Fruit fly (Drosophila melanogaster) whole organism, embryonic: ENCODE results near the gene galla-2.
A peak's percentile ranks its signal among the peaks of the same experiment; 100 is the strongest.

Experiments
- Blimp-1 ChIP-seq: fragments of 200-800 bp; sonication (Bioruptor generic); optimal IDR thresholded peaks from 3 replicates; lab custom pipeline; 2018; ENCODE audit warnings: missing biosample characterization, missing genetic modification characterization, mild to moderate bottlenecking, moderate library complexity, missing genetic modification reagents
- BtbVII ChIP-seq: fragments of 200-800 bp; sonication (Bioruptor generic); optimal IDR thresholded peaks from 3 replicates; lab custom pipeline; 2017; ENCODE audit warnings: missing biosample characterization, mild to moderate bottlenecking, missing genetic modification characterization
- CG10209 ChIP-seq: fragments of 200-800 bp; sonication (Bioruptor generic); optimal IDR thresholded peaks from 3 replicates; lab custom pipeline; 2017; ENCODE audit warnings: missing biosample characterization, mild to moderate bottlenecking, missing genetic modification characterization, missing genetic modification reagents
- CG12659 ChIP-seq: fragments of 200-800 bp; sonication (Bioruptor generic); optimal IDR thresholded peaks from 3 replicates; lab custom pipeline; 2017; ENCODE audit warnings: mild to moderate bottlenecking, missing biosample characterization, missing genetic modification reagents, missing genetic modification characterization
- CG12769 ChIP-seq: fragments of 200-800 bp; sonication (Bioruptor generic); optimal IDR thresholded peaks from 2 replicates; lab custom pipeline; 2019; ENCODE audit warnings: missing biosample characterization, mild to moderate bottlenecking, missing genetic modification characterization, moderate library complexity
- CG13894 ChIP-seq: fragments of 200-800 bp; sonication (Bioruptor generic); optimal IDR thresholded peaks from 3 replicates; lab custom pipeline; 2018; ENCODE audit warnings: missing biosample characterization, mild to moderate bottlenecking, missing genetic modification characterization, moderate library complexity
- CG14710 ChIP-seq: fragments of 200-800 bp; sonication (Bioruptor generic); optimal IDR thresholded peaks from 3 replicates; lab custom pipeline; 2019; ENCODE audit warnings: missing biosample characterization, mild to moderate bottlenecking, missing genetic modification characterization, moderate library complexity
- CG1602 ChIP-seq: fragments of 200-800 bp; sonication (Bioruptor generic); optimal IDR thresholded peaks from 3 replicates; lab custom pipeline; 2016; ENCODE audit warnings: missing biosample characterization, missing genetic modification characterization
- CG16815 ChIP-seq: fragments of 200-800 bp; sonication (Bioruptor generic); optimal IDR thresholded peaks from 3 replicates; lab custom pipeline; 2017; ENCODE audit warnings: missing biosample characterization, mild to moderate bottlenecking, missing genetic modification characterization
- CG18599 ChIP-seq: fragments of 200-800 bp; sonication (Bioruptor generic); optimal IDR thresholded peaks from 3 replicates; lab custom pipeline; 2017; ENCODE audit warnings: missing biosample characterization, missing genetic modification characterization, mild to moderate bottlenecking, moderate library complexity, missing genetic modification reagents
- CG18619 ChIP-seq: fragments of 200-800 bp; sonication (Bioruptor generic); optimal IDR thresholded peaks from 3 replicates; lab custom pipeline; 2017; ENCODE audit warnings: missing biosample characterization, mild to moderate bottlenecking, missing genetic modification characterization
- CG2678 ChIP-seq: fragments of 200-800 bp; sonication (Bioruptor generic); optimal IDR thresholded peaks from 3 replicates; lab custom pipeline; 2019; ENCODE audit warnings: missing biosample characterization, mild to moderate bottlenecking, missing genetic modification characterization, moderate library complexity
- CG30431 ChIP-seq: fragments of 200-800 bp; sonication (Bioruptor generic); optimal IDR thresholded peaks from 2 replicates; lab custom pipeline; 2017; ENCODE audit warnings: missing biosample characterization, missing genetic modification characterization
- CG8388 ChIP-seq: fragments of 200-800 bp; sonication (Bioruptor generic); optimal IDR thresholded peaks from 2 replicates; lab custom pipeline; 2019; ENCODE audit warnings: missing biosample characterization, mild to moderate bottlenecking, missing genetic modification characterization, moderate library complexity
- Chrac-16 ChIP-seq: fragments of 200-800 bp; sonication (Bioruptor generic); optimal IDR thresholded peaks from 3 replicates; lab custom pipeline; 2016; ENCODE audit warnings: missing biosample characterization, missing genetic modification characterization
- D ChIP-seq, 2 experiments: fragments of 200-800 bp in 1 of 2; fragments of >200 bp in 1 of 2; sonication (Bioruptor generic) in 1 of 2; optimal IDR thresholded peaks; 2 replicates in 1 of 2; 3 replicates in 1 of 2; lab custom pipeline; 2017; ENCODE audit warnings: mild to moderate bottlenecking in 1 of 2, missing biosample characterization in 1 of 2, missing genetic modification characterization in 1 of 2, missing genetic modification reagents in 1 of 2
- HHEX ChIP-seq: fragments of 200-800 bp; sonication (Bioruptor generic); optimal IDR thresholded peaks from 3 replicates; lab custom pipeline; 2017; ENCODE audit warnings: missing biosample characterization, mild to moderate bottlenecking, missing genetic modification characterization, missing genetic modification reagents
- HLH4C ChIP-seq: fragments of 200-800 bp; sonication (Bioruptor generic); IDR thresholded peaks from 3 replicates; pipeline ENCODE4 v1.3.6; 2022; ENCODE audit warnings: missing biosample characterization, missing genetic modification characterization; ENCODE audit not compliant: partially characterized antibody
- Hr3 ChIP-seq: fragments of 200-800 bp; sonication (Bioruptor generic); optimal IDR thresholded peaks from 3 replicates; lab custom pipeline; 2016; ENCODE audit warnings: missing biosample characterization, missing genetic modification characterization
- Hr39 ChIP-seq: fragments of >200 bp; optimal IDR thresholded peaks from 2 replicates; lab custom pipeline; 2017
- Hr51 ChIP-seq, 2 experiments: fragments of 200-800 bp; sonication (Bioruptor generic); optimal IDR thresholded peaks; 2 replicates in 1 of 2; 3 replicates in 1 of 2; lab custom pipeline; 2016 to 2018; ENCODE audit warnings: missing biosample characterization in 2 of 2, missing genetic modification characterization in 2 of 2, mild to moderate bottlenecking in 1 of 2, moderate library complexity in 1 of 2
- Max ChIP-seq: fragments of 200-800 bp; sonication (Bioruptor generic); optimal IDR thresholded peaks from 2 replicates; lab custom pipeline; 2016; ENCODE audit warnings: missing biosample characterization, mild to moderate bottlenecking, missing genetic modification characterization
- Oli ChIP-seq: fragments of 200-800 bp; sonication (Bioruptor generic); optimal IDR thresholded peaks from 2 replicates; lab custom pipeline; 2018; ENCODE audit warnings: missing biosample characterization, mild to moderate bottlenecking, missing genetic modification characterization, moderate library complexity
- Sox100B ChIP-seq: fragments of 200-800 bp; sonication (Bioruptor generic); optimal IDR thresholded peaks from 3 replicates; lab custom pipeline; 2018; ENCODE audit warnings: missing biosample characterization, mild to moderate bottlenecking, missing genetic modification characterization
- Sox102F ChIP-seq: fragments of 200-800 bp; sonication (Bioruptor generic); optimal IDR thresholded peaks from 2 replicates; lab custom pipeline; 2018; ENCODE audit warnings: missing biosample characterization, mild to moderate bottlenecking, missing genetic modification characterization, moderate library complexity
- ac ChIP-seq: fragments of 200-800 bp; sonication (Bioruptor generic); optimal IDR thresholded peaks from 3 replicates; lab custom pipeline; 2017; ENCODE audit warnings: missing biosample characterization, mild to moderate bottlenecking, missing genetic modification characterization
- bab2 ChIP-seq: fragments of 200-800 bp; sonication (Bioruptor generic); optimal IDR thresholded peaks from 2 replicates; lab custom pipeline; 2016; ENCODE audit warnings: missing biosample characterization, missing genetic modification characterization
- bcd ChIP-seq: fragments of 200-800 bp; sonication (Bioruptor generic); optimal IDR thresholded peaks from 2 replicates; lab custom pipeline; 2017; ENCODE audit warnings: missing biosample characterization, mild to moderate bottlenecking, missing genetic modification characterization
- bigmax ChIP-seq: fragments of 200-800 bp; sonication (Bioruptor generic); optimal IDR thresholded peaks from 2 replicates; lab custom pipeline; 2018; ENCODE audit warnings: missing biosample characterization, mild to moderate bottlenecking, missing genetic modification characterization
- br ChIP-seq: fragments of >200 bp; optimal IDR thresholded peaks from 2 replicates; lab custom pipeline; 2017
- bsh ChIP-seq, 2 experiments: fragments of 200-800 bp; sonication (Bioruptor generic); optimal IDR thresholded peaks; 2 replicates each; lab custom pipeline; 2017 to 2018; ENCODE audit warnings: mild to moderate bottlenecking in 2 of 2, missing biosample characterization in 2 of 2, missing genetic modification characterization in 2 of 2, moderate library complexity in 1 of 2
- cato ChIP-seq: fragments of 200-800 bp; sonication (Bioruptor generic); optimal IDR thresholded peaks from 2 replicates; lab custom pipeline; 2016; ENCODE audit warnings: missing biosample characterization, missing genetic modification characterization, borderline replicate concordance
- cwo ChIP-seq: fragments of 200-800 bp; sonication (Bioruptor generic); optimal IDR thresholded peaks from 3 replicates; lab custom pipeline; 2017; ENCODE audit warnings: missing biosample characterization, missing genetic modification characterization, mild to moderate bottlenecking, moderate library complexity, missing genetic modification reagents
- dati ChIP-seq: fragments of 200-800 bp; sonication (Bioruptor generic); IDR thresholded peaks from 2 replicates; pipeline ENCODE4 v1.3.6; 2022; ENCODE audit warnings: missing biosample characterization, missing genetic modification characterization
- dm ChIP-seq: fragments of 200-800 bp; sonication (Bioruptor generic); optimal IDR thresholded peaks from 3 replicates; lab custom pipeline; 2016; ENCODE audit warnings: missing biosample characterization, missing genetic modification characterization
- dmrt99B ChIP-seq: fragments of 200-800 bp; sonication (Bioruptor generic); optimal IDR thresholded peaks from 2 replicates; lab custom pipeline; 2018; ENCODE audit warnings: missing biosample characterization, mild to moderate bottlenecking, missing genetic modification characterization, moderate library complexity
- emc ChIP-seq: fragments of 200-800 bp; sonication (Bioruptor generic); optimal IDR thresholded peaks from 2 replicates; lab custom pipeline; 2016; ENCODE audit warnings: missing biosample characterization, missing genetic modification characterization
- lab ChIP-seq: fragments of 200-800 bp; sonication (Bioruptor generic); optimal IDR thresholded peaks from 3 replicates; lab custom pipeline; 2017; ENCODE audit warnings: missing biosample characterization, missing genetic modification characterization, mild to moderate bottlenecking, moderate library complexity, missing genetic modification reagents
- lola ChIP-seq, 3 experiments: fragments of >200 bp in 2 of 3; fragments of 200-800 bp in 1 of 3; sonication (Bioruptor generic) in 1 of 3; optimal IDR thresholded peaks; 2 replicates each; lab custom pipeline; 2017 to 2019; ENCODE audit warnings: missing biosample characterization in 3 of 3, missing genetic modification characterization in 3 of 3, mild to moderate bottlenecking in 1 of 3, moderate library complexity in 1 of 3
- maf-S ChIP-seq: fragments of 200-800 bp; sonication (Bioruptor generic); optimal IDR thresholded peaks from 2 replicates; lab custom pipeline; 2016; ENCODE audit warnings: missing biosample characterization, missing genetic modification characterization
- nmo ChIP-seq: fragments of 200-800 bp; sonication (Bioruptor generic); optimal IDR thresholded peaks from 2 replicates; lab custom pipeline; 2018; ENCODE audit warnings: missing biosample characterization, mild to moderate bottlenecking, missing genetic modification characterization, moderate library complexity
- so ChIP-seq: fragments of 200-800 bp; sonication (Bioruptor generic); IDR thresholded peaks from 3 replicates; pipeline ENCODE4 v1.3.6; 2022; ENCODE audit warnings: missing biosample characterization, missing genetic modification characterization
- sob ChIP-seq: fragments of 200-800 bp; sonication (Bioruptor generic); IDR thresholded peaks from 2 replicates; pipeline ENCODE4 v1.3.6; 2022; ENCODE audit warnings: missing biosample characterization, missing genetic modification characterization
- sqz ChIP-seq: fragments of 200-800 bp; sonication (Bioruptor generic); optimal IDR thresholded peaks from 3 replicates; lab custom pipeline; 2018; ENCODE audit warnings: missing biosample characterization, mild to moderate bottlenecking, missing genetic modification characterization
- stc ChIP-seq: fragments of 200-800 bp; sonication (Bioruptor generic); IDR thresholded peaks from 2 replicates; pipeline ENCODE4 v1.3.6; 2022; ENCODE audit warnings: missing biosample characterization, missing genetic modification characterization
- tin ChIP-seq: fragments of 200-800 bp; sonication (Bioruptor generic); optimal IDR thresholded peaks from 3 replicates; lab custom pipeline; 2016; ENCODE audit warnings: missing biosample characterization, missing genetic modification characterization
- tna ChIP-seq: fragments of 200-800 bp; sonication (Bioruptor generic); IDR thresholded peaks from 2 replicates; pipeline ENCODE4 v1.3.6; 2022; ENCODE audit warnings: missing biosample characterization, missing genetic modification characterization; ENCODE audit not compliant: partially characterized antibody
- toy ChIP-seq: fragments of 200-800 bp; sonication (Bioruptor generic); IDR thresholded peaks from 2 replicates; pipeline ENCODE4 v1.3.6; 2022; ENCODE audit warnings: missing biosample characterization, missing genetic modification characterization
- vvl ChIP-seq: fragments of 200-800 bp; sonication (Bioruptor generic); IDR thresholded peaks from 2 replicates; pipeline ENCODE4 v1.3.6; 2022; ENCODE audit warnings: missing biosample characterization, missing genetic modification characterization

galla-2 gene

DNA sequence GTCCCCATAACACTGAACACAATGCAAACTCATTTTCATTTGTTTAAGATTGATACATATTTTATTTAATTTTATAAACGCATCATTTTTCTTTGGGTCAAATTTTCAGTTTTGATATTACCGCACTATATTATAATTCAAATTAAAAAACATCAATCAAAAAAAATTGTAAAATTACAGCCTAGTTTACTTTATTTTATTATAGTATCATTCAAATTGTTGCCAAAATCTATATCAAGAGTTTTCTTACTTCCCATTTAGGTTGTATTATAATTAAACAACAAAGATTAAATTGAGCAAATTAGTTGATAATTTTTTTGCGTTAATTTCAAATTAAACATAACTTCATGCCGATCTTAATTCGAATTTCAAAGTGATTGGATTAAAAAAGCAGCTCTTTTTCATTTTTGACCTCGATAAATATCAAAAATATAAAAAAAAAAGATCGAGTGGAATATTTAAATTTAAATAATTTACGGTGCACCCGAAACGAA is 30.8 kb upstream of the galla-2 start (continued):
- peak; percentile 17 for TF ChIP-seq CG10209 (GFP tag; lab: Kevin White, UChicago)
- TF ChIP-seq CG12659 (GFP tag; lab: Kevin White, UChicago): peak; percentile 18
- no peak for TF ChIP-seq br (lab: Kevin White, UChicago)
- TF ChIP-seq lola (GFP tag; optimal IDR thresholded peaks at IDR 0.05; lab: Kevin White, UChicago): peak in 1 of 3 experiments; percentile 68
- 0 out of 2 replicates have a peak, but pooled peaks have one; percentile 2 for TF ChIP-seq stc
- TF ChIP-seq dati (GFP tag; lab: Robert Waterston, UW): no peak
- TF ChIP-seq sob (GFP tag; lab: Robert Waterston, UW): no peak
- TF ChIP-seq ac (GFP tag; lab: Kevin White, UChicago): no peak
- TF ChIP-seq lab (GFP tag; lab: Kevin White, UChicago): no peak
- TF ChIP-seq CG2678 (tag; lab: Kevin White, UChicago): peak; percentile 45
- TF ChIP-seq so (GFP tag; lab: Robert Waterston, UW): no peak
- peak; percentile 60 for TF ChIP-seq Sox100B (GFP tag; lab: Kevin White, UChicago)
- TF ChIP-seq tna (GFP tag; lab: Robert Waterston, UW): no peak
- TF ChIP-seq bsh (GFP tag; optimal IDR thresholded peaks at IDR 0.05; lab: Kevin White, UChicago): peak in 1 of 2 experiments; percentile 34
- TF ChIP-seq CG18599: peak; percentile 19
- TF ChIP-seq Hr3 (GFP tag; lab: Kevin White, UChicago): peak; percentile 50
- TF ChIP-seq Hr51 (GFP tag; optimal IDR thresholded peaks at IDR 0.05; lab: Kevin White, UChicago): peak in 1 of 2 experiments; percentile 56
- peak; percentile 71 for TF ChIP-seq nmo (GFP tag; lab: Kevin White, UChicago)
- TF ChIP-seq CG16815 (GFP tag; lab: Kevin White, UChicago): peak; percentile 53
- TF ChIP-seq CG30431 (GFP tag; lab: Kevin White, UChicago): no peak
- TF ChIP-seq Chrac-16 (GFP tag; lab: Kevin White, UChicago): peak; percentile 17
- peak; percentile 47 for TF ChIP-seq CG8388 (GFP tag; lab: Kevin White, UChicago)
- TF ChIP-seq tin (GFP tag; lab: Kevin White, UChicago): peak; percentile 24
- peak; percentile 60 for TF ChIP-seq dmrt99B (tag; lab: Kevin White, UChicago)
- TF ChIP-seq CG14710: peak; percentile 56
- TF ChIP-seq Max: no peak
- peak; percentile 8 for TF ChIP-seq cato (GFP tag; lab: Kevin White, UChicago)
- peak; percentile 29 for TF ChIP-seq bcd
- TF ChIP-seq BtbVII (GFP tag; lab: Kevin White, UChicago): no peak
- TF ChIP-seq CG18619 (GFP tag; lab: Kevin White, UChicago): peak; percentile 55
- TF ChIP-seq Hr39 (lab: Kevin White, UChicago): no peak
- TF ChIP-seq bigmax: no peak
- TF ChIP-seq HHEX: no peak
- peak; percentile 37 for TF ChIP-seq CG1602
- no peak for TF ChIP-seq CG13894 (tag; lab: Kevin White, UChicago)
- TF ChIP-seq toy (GFP tag; lab: Robert Waterston, UW): no peak
- TF ChIP-seq Blimp-1 (GFP tag; lab: Kevin White, UChicago): peak; percentile 48
- no peak for TF ChIP-seq HLH4C
- TF ChIP-seq D (optimal IDR thresholded peaks at IDR 0.05; lab: Kevin White, UChicago): no peak
- peak; percentile 39 for TF ChIP-seq D (GFP tag; optimal IDR thresholded peaks at IDR 0.05; lab: Kevin White, UChicago)
- TF ChIP-seq emc (GFP tag; lab: Kevin White, UChicago): no peak
- no peak for TF ChIP-seq vvl
- TF ChIP-seq Oli (tag; lab: Kevin White, UChicago): peak; percentile 43
- TF ChIP-seq dm (GFP tag; lab: Kevin White, UChicago): no peak
- no peak for TF ChIP-seq maf-S (GFP tag; lab: Kevin White, UChicago)
- TF ChIP-seq cwo (GFP tag; lab: Kevin White, UChicago): no peak
- no peak for TF ChIP-seq CG12769 (tag; lab: Kevin White, UChicago)
- TF ChIP-seq bab2 (GFP tag; lab: Kevin White, UChicago): no peak
- peak; percentile 36 for TF ChIP-seq Sox102F (GFP tag; lab: Kevin White, UChicago)
- TF ChIP-seq sqz (GFP tag; lab: Kevin White, UChicago): no peak
